Fruit fly (Drosophila melanogaster) whole organism, embryonic: Measurements from ENCODE around the gene CG9919.
A peak's percentile ranks its signal among the peaks of the same experiment; 100 is the strongest.

Experiments
- CG11456 ChIP-seq: fragments of 200-800 bp; sonication (Bioruptor generic); IDR thresholded peaks from 3 replicates; pipeline ENCODE4 v1.3.6; 2022; ENCODE audit warnings: missing biosample characterization, missing genetic modification characterization
- CG2678 ChIP-seq: fragments of 200-800 bp; sonication (Bioruptor generic); optimal IDR thresholded peaks from 3 replicates; lab custom pipeline; 2019; ENCODE audit warnings: missing biosample characterization, mild to moderate bottlenecking, missing genetic modification characterization, moderate library complexity
- CG5245 ChIP-seq: fragments of 200-800 bp; sonication (Bioruptor generic); optimal IDR thresholded peaks from 3 replicates; lab custom pipeline; 2016; ENCODE audit warnings: missing biosample characterization, missing genetic modification characterization
- Dll ChIP-seq: fragments of 200-800 bp; sonication (Bioruptor generic); IDR thresholded peaks from 4 replicates; pipeline ENCODE4 v1.3.6; 2022; ENCODE audit warnings: missing biosample characterization, missing genetic modification characterization; ENCODE audit not compliant: partially characterized antibody
- E2f1 ChIP-seq: fragments of 200-800 bp; sonication (Bioruptor generic); IDR thresholded peaks from 2 replicates; pipeline ENCODE4 v1.3.6; 2022; ENCODE audit warnings: missing biosample characterization, missing genetic modification characterization
- Oli ChIP-seq: fragments of 200-800 bp; sonication (Bioruptor generic); optimal IDR thresholded peaks from 2 replicates; lab custom pipeline; 2018; ENCODE audit warnings: missing biosample characterization, mild to moderate bottlenecking, missing genetic modification characterization, moderate library complexity
- zfh1 ChIP-seq: fragments of 200-800 bp; sonication (Bioruptor generic); IDR thresholded peaks from 3 replicates; pipeline ENCODE4 v1.3.6; 2022; ENCODE audit warnings: missing biosample characterization, missing genetic modification characterization

DNA sequence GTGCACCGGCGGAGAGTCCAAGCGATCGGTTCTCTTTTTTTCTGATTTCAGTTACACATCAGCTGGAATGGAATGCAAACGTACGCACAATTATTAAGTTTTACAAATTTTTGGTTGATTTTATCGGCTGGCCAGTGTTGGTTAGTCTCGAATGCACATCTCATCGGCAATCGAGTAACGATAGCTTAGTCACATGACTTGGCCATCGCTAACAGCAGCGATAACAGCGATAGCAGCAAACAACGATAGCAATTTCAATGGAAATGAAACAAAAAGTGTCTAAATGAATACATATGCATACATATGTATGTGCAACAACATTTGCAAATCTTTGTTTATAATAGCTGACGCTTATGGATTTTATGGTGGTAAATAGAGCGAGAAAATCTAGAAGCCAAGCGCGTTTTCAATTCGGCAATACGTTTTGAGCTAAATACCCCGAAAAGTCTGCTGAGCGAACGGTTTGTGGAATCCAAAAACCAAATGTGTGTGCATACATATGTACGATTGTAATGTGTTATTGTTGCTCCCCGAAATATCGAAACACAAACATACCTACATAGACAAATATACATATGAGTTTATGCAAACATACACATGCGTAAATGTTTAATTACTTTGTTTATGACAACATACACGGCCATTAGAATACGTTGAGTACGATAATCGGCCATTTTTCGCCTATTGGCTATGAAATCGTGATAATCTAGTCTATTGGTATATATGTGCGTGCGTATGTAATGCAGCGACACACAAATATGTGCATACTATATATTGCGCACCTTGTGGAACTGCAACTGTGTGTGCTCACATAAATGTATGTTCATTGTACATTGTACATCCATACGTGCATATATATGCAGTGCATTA, 33.9 kb downstream of the CG9919 start, which contains the start of gene CG3632:
- 0 out of 2 replicates have a peak, but pooled peaks have one; percentile 12 for TF ChIP-seq E2f1 (GFP tag; lab: Robert Waterston, UW)
- TF ChIP-seq zfh1 (GFP tag; lab: Robert Waterston, UW) = 0 out of 3 replicates have a peak, but pooled peaks have one; percentile 19
- peak; percentile 65; the same call in 3 of the 4 replicates for TF ChIP-seq Dll (GFP tag; lab: Robert Waterston, UW)
- TF ChIP-seq CG11456 = no peak
- TF ChIP-seq CG2678 (tag; lab: Kevin White, UChicago) = no peak
- no peak for TF ChIP-seq CG5245
- no peak for TF ChIP-seq Oli (tag; lab: Kevin White, UChicago)
